Worm (Caenorhabditis elegans) whole organism, L4 larva: ENCODE measurements around the gene C16B8.3.

Source experiments
- T20F7.1 ChIP-seq: fragments of 200-800 bp; sonication (Bioruptor generic); optimal IDR thresholded peaks from 2 replicates; lab custom pipeline; 2018; ENCODE audit warnings: mild to moderate bottlenecking, missing genetic modification characterization, missing compliant biosample characterization
- ceh-28 ChIP-seq: fragments of 150-350 bp; optimal IDR thresholded peaks from 2 replicates; lab custom pipeline; 2014; ENCODE audit warnings: missing biosample characterization, missing genetic modification reagents, missing genetic modification characterization
- ceh-62 ChIP-seq: sonication (generic microtip); optimal IDR thresholded peaks from 2 replicates; lab custom pipeline; 2017; ENCODE audit warnings: missing biosample characterization, missing genetic modification characterization
- daf-12 ChIP-seq: fragments of 150-350 bp; optimal IDR thresholded peaks from 2 replicates; lab custom pipeline; 2014; ENCODE audit warnings: missing biosample characterization, missing genetic modification reagents, missing genetic modification characterization
- lin-13 ChIP-seq: fragments of 150-350 bp; optimal IDR thresholded peaks from 2 replicates; lab custom pipeline; 2014; ENCODE audit warnings: missing biosample characterization, missing genetic modification reagents, missing genetic modification characterization
- nhr-11 ChIP-seq: fragments of 150-350 bp; optimal IDR thresholded peaks from 2 replicates; lab custom pipeline; 2014; ENCODE audit warnings: missing biosample characterization, missing genetic modification characterization
- nhr-25 ChIP-seq: sonication (generic microtip); optimal IDR thresholded peaks from 2 replicates; lab custom pipeline; 2017; ENCODE audit warnings: missing genetic modification characterization, mild to moderate bottlenecking, missing compliant biosample characterization, antibody characterized with exemption, moderate library complexity, borderline replicate concordance; ENCODE audit not compliant: insufficient read depth
- nhr-76 ChIP-seq: fragments of 150-350 bp; optimal IDR thresholded peaks from 2 replicates; lab custom pipeline; 2014; ENCODE audit warnings: missing biosample characterization, missing genetic modification characterization
- unc-62 ChIP-seq, 3 experiments: fragments of 150-350 bp in 1 of 3; sonication (generic microtip); optimal IDR thresholded peaks in 2 of 3; peaks in 1 of 3; 1 replicate in 1 of 3; 2 replicates in 2 of 3; lab custom pipeline; 2014 to 2017; ENCODE audit warnings: missing biosample characterization in 3 of 3, missing genetic modification characterization in 3 of 3, missing genetic modification reagents in 3 of 3, missing genotype in 1 of 3
- zip-11 ChIP-seq: fragments of 200-800 bp; sonication (Bioruptor generic); IDR thresholded peaks from 2 replicates; pipeline ENCODE4 v1.3.6; 2022; ENCODE audit warnings: missing genetic modification characterization, missing compliant biosample characterization

ce11 chrX:3919689-3920088, 48.7 kb downstream of the C16B8.3 start:
- no peak for TF ChIP-seq zip-11 (GFP tag; lab: Robert Waterston, UW)
- no peak for TF ChIP-seq nhr-76 (tag; lab: Kevin White, UChicago)
- TF ChIP-seq T20F7.1 (GFP tag; lab: Kevin White, UChicago): no peak
- TF ChIP-seq daf-12 (tag; lab: Kevin White, UChicago): no peak
- TF ChIP-seq ceh-28 (tag; lab: Kevin White, UChicago): no peak
- TF ChIP-seq ceh-62 (tag; lab: Kevin White, UChicago): no peak
- TF ChIP-seq unc-62 (GFP tag; optimal IDR thresholded peaks at IDR 0.05 in 1 of 2; lab: Kevin White, UChicago): no peak
- TF ChIP-seq unc-62 (tag; optimal IDR thresholded peaks at IDR 0.05; lab: Kevin White, UChicago): no peak
- TF ChIP-seq lin-13 (GFP tag; lab: Kevin White, UChicago): no peak
- TF ChIP-seq nhr-25 (tag; lab: Kevin White, UChicago): no peak
- no peak for TF ChIP-seq nhr-11 (tag; lab: Kevin White, UChicago)
